Fruit fly (Drosophila melanogaster) whole organism, embryonic: ENCODE results near the gene eIF3l.

Experiments used
- BEAF-32 ChIP-seq: fragments of 200-800 bp; sonication (Bioruptor generic); optimal IDR thresholded peaks from 3 replicates; lab custom pipeline; 2017; ENCODE audit warnings: missing biosample characterization, missing genetic modification characterization, mild to moderate bottlenecking, moderate library complexity, missing genetic modification reagents
- CG10366 ChIP-seq: fragments of 200-800 bp; sonication (Bioruptor generic); IDR thresholded peaks from 2 replicates; pipeline ENCODE4 v1.3.6; 2022; ENCODE audit warnings: missing biosample characterization, missing genetic modification characterization
- CG10431 ChIP-seq: fragments of 200-800 bp; sonication (Bioruptor generic); optimal IDR thresholded peaks from 3 replicates; lab custom pipeline; 2018; ENCODE audit warnings: missing biosample characterization, mild to moderate bottlenecking, missing genetic modification characterization
- CG10979 ChIP-seq: fragments of 200-800 bp; sonication (Bioruptor generic); optimal IDR thresholded peaks from 2 replicates; lab custom pipeline; 2018; ENCODE audit warnings: missing biosample characterization, mild to moderate bottlenecking, missing genetic modification characterization, moderate library complexity
- CG11247 ChIP-seq: fragments of 200-800 bp; sonication (Bioruptor generic); IDR thresholded peaks from 2 replicates; pipeline ENCODE4 v1.3.6; 2022; ENCODE audit warnings: missing biosample characterization, missing genetic modification characterization
- CG11456 ChIP-seq: fragments of 200-800 bp; sonication (Bioruptor generic); IDR thresholded peaks from 3 replicates; pipeline ENCODE4 v1.3.6; 2022; ENCODE audit warnings: missing biosample characterization, missing genetic modification characterization
- CG11696 ChIP-seq: fragments of 200-800 bp; sonication (Bioruptor generic); IDR thresholded peaks from 2 replicates; pipeline ENCODE4 v1.3.6; 2022; ENCODE audit warnings: missing biosample characterization, missing genetic modification characterization
- CG12155 ChIP-seq: fragments of 200-800 bp; sonication (Bioruptor generic); optimal IDR thresholded peaks from 3 replicates; lab custom pipeline; 2016; ENCODE audit warnings: missing biosample characterization, missing genetic modification characterization
- CG12769 ChIP-seq: fragments of 200-800 bp; sonication (Bioruptor generic); optimal IDR thresholded peaks from 2 replicates; lab custom pipeline; 2019; ENCODE audit warnings: missing biosample characterization, mild to moderate bottlenecking, missing genetic modification characterization, moderate library complexity
- CG13287 ChIP-seq: fragments of 200-800 bp; sonication (Bioruptor generic); IDR thresholded peaks from 2 replicates; pipeline ENCODE4 v1.3.6; 2022; ENCODE audit warnings: missing biosample characterization, missing genetic modification characterization; ENCODE audit not compliant: partially characterized antibody
- CG1529 ChIP-seq: fragments of 200-800 bp; sonication (Bioruptor generic); optimal IDR thresholded peaks from 3 replicates; lab custom pipeline; 2018; ENCODE audit warnings: missing biosample characterization, missing genetic modification characterization
- CG16813 ChIP-seq: fragments of 200-800 bp; sonication (Bioruptor generic); IDR thresholded peaks from 3 replicates; pipeline ENCODE4 v1.3.6; 2022; ENCODE audit warnings: missing biosample characterization, missing genetic modification characterization; ENCODE audit not compliant: partially characterized antibody
- CG1792 ChIP-seq: fragments of 200-800 bp; sonication (Bioruptor generic); optimal IDR thresholded peaks from 2 replicates; lab custom pipeline; 2016; ENCODE audit warnings: missing biosample characterization, missing genetic modification characterization
- CG2116 ChIP-seq: fragments of 200-800 bp; sonication (Bioruptor generic); optimal IDR thresholded peaks from 3 replicates; lab custom pipeline; 2018; ENCODE audit warnings: missing biosample characterization, mild to moderate bottlenecking, missing genetic modification characterization
- CG2678 ChIP-seq: fragments of 200-800 bp; sonication (Bioruptor generic); optimal IDR thresholded peaks from 3 replicates; lab custom pipeline; 2019; ENCODE audit warnings: missing biosample characterization, mild to moderate bottlenecking, missing genetic modification characterization, moderate library complexity
- CG2889 ChIP-seq: fragments of 200-800 bp; sonication (Bioruptor generic); IDR thresholded peaks from 3 replicates; pipeline ENCODE4 v1.3.6; 2022; ENCODE audit warnings: missing biosample characterization, missing genetic modification characterization
- CG3726 ChIP-seq: fragments of 200-800 bp; sonication (Bioruptor generic); IDR thresholded peaks from 3 replicates; pipeline ENCODE4, ENCODE4 v1.3.6; 2022; ENCODE audit warnings: missing biosample characterization, missing genetic modification characterization
- CG6654 ChIP-seq: fragments of 200-800 bp; sonication (Bioruptor generic); optimal IDR thresholded peaks from 2 replicates; lab custom pipeline; 2017; ENCODE audit warnings: missing biosample characterization, mild to moderate bottlenecking, missing genetic modification characterization
- CG7839 ChIP-seq: fragments of 200-800 bp; sonication (Bioruptor generic); optimal IDR thresholded peaks from 3 replicates; lab custom pipeline; 2018; ENCODE audit warnings: missing biosample characterization, mild to moderate bottlenecking, missing genetic modification characterization, moderate library complexity
- CG8944 ChIP-seq: fragments of 200-800 bp; sonication (Bioruptor generic); optimal IDR thresholded peaks from 3 replicates; lab custom pipeline; 2016; ENCODE audit warnings: missing biosample characterization, missing genetic modification characterization
- CTCF ChIP-seq: fragments of 200-800 bp; sonication (Bioruptor generic); optimal IDR thresholded peaks from 2 replicates; lab custom pipeline; 2017; ENCODE audit warnings: missing biosample characterization, mild to moderate bottlenecking, missing genetic modification characterization, moderate library complexity
- Doc3 ChIP-seq: fragments of 200-800 bp; sonication (Bioruptor generic); IDR thresholded peaks from 3 replicates; pipeline ENCODE4 v1.3.6; 2022; ENCODE audit warnings: missing biosample characterization, missing genetic modification characterization; ENCODE audit not compliant: partially characterized antibody
- H2.0 ChIP-seq: fragments of 200-800 bp; sonication (Bioruptor generic); IDR thresholded peaks from 2 replicates; pipeline ENCODE4 v1.3.6; 2022; ENCODE audit warnings: missing biosample characterization, missing genetic modification characterization
- Hey ChIP-seq: fragments of 200-800 bp; sonication (Bioruptor generic); optimal IDR thresholded peaks from 3 replicates; lab custom pipeline; 2018; ENCODE audit warnings: missing biosample characterization, mild to moderate bottlenecking, missing genetic modification characterization
- Jarid2 ChIP-seq: fragments of 200-800 bp; sonication (Bioruptor generic); optimal IDR thresholded peaks from 3 replicates; lab custom pipeline; 2017; ENCODE audit warnings: mild to moderate bottlenecking, missing biosample characterization, missing genetic modification reagents, missing genetic modification characterization
- Mad ChIP-seq: fragments of 200-800 bp; sonication (Bioruptor generic); optimal IDR thresholded peaks from 2 replicates; lab custom pipeline; 2016; ENCODE audit warnings: missing biosample characterization, missing genetic modification characterization
- Mrtf ChIP-seq: fragments of 200-800 bp; sonication (Bioruptor generic); IDR thresholded peaks from 3 replicates; pipeline ENCODE4 v1.3.6; 2022; ENCODE audit warnings: missing biosample characterization, missing genetic modification characterization
- Ravus ChIP-seq: fragments of 200-800 bp; sonication (Bioruptor generic); IDR thresholded peaks from 2 replicates; pipeline ENCODE4 v1.3.6; 2022; ENCODE audit warnings: missing biosample characterization, missing genetic modification characterization
- ash1 ChIP-seq: fragments of 200-800 bp; sonication (Bioruptor generic); optimal IDR thresholded peaks from 2 replicates; lab custom pipeline; 2018; ENCODE audit warnings: missing biosample characterization, mild to moderate bottlenecking, missing genetic modification characterization
- bigmax ChIP-seq: fragments of 200-800 bp; sonication (Bioruptor generic); optimal IDR thresholded peaks from 2 replicates; lab custom pipeline; 2018; ENCODE audit warnings: missing biosample characterization, mild to moderate bottlenecking, missing genetic modification characterization
- chm ChIP-seq: fragments of 200-800 bp; sonication (Bioruptor generic); IDR thresholded peaks from 2 replicates; pipeline ENCODE4 v1.3.6; 2022; ENCODE audit warnings: missing biosample characterization, missing genetic modification characterization
- dm ChIP-seq: fragments of 200-800 bp; sonication (Bioruptor generic); optimal IDR thresholded peaks from 3 replicates; lab custom pipeline; 2016; ENCODE audit warnings: missing biosample characterization, missing genetic modification characterization
- dmrt99B ChIP-seq: fragments of 200-800 bp; sonication (Bioruptor generic); optimal IDR thresholded peaks from 2 replicates; lab custom pipeline; 2018; ENCODE audit warnings: missing biosample characterization, mild to moderate bottlenecking, missing genetic modification characterization, moderate library complexity
- dysf ChIP-seq: fragments of 200-800 bp; sonication (Bioruptor generic); IDR thresholded peaks from 3 replicates; pipeline ENCODE4 v1.3.6; 2022; ENCODE audit warnings: missing biosample characterization, missing genetic modification characterization
- emc ChIP-seq: fragments of 200-800 bp; sonication (Bioruptor generic); optimal IDR thresholded peaks from 2 replicates; lab custom pipeline; 2016; ENCODE audit warnings: missing biosample characterization, missing genetic modification characterization
- en ChIP-seq: fragments of 200-800 bp; sonication (Bioruptor generic); optimal IDR thresholded peaks from 2 replicates; lab custom pipeline; 2016; ENCODE audit warnings: missing biosample characterization, missing genetic modification characterization
- eve ChIP-seq, 2 experiments: fragments of >200 bp; optimal IDR thresholded peaks; 2 replicates each; lab custom pipeline; 2017; ENCODE audit warnings: missing biosample characterization in 2 of 2, missing genetic modification characterization in 2 of 2
- eyg ChIP-seq: fragments of 200-800 bp; sonication (Bioruptor generic); optimal IDR thresholded peaks from 3 replicates; lab custom pipeline; 2016; ENCODE audit warnings: missing biosample characterization, missing genetic modification characterization
- gem ChIP-seq: fragments of 200-800 bp; sonication (Bioruptor generic); optimal IDR thresholded peaks from 2 replicates; lab custom pipeline; 2019; ENCODE audit warnings: missing biosample characterization, mild to moderate bottlenecking, missing genetic modification characterization, moderate library complexity
- her ChIP-seq: fragments of 200-800 bp; sonication (Bioruptor generic); optimal IDR thresholded peaks from 2 replicates; lab custom pipeline; 2016; ENCODE audit warnings: missing biosample characterization, missing genetic modification characterization
- kah ChIP-seq: fragments of 200-800 bp; sonication (Bioruptor generic); optimal IDR thresholded peaks from 2 replicates; lab custom pipeline; 2018; ENCODE audit warnings: missing biosample characterization, mild to moderate bottlenecking, missing genetic modification characterization
- luna ChIP-seq: fragments of 200-800 bp; sonication (Bioruptor generic); optimal IDR thresholded peaks from 2 replicates; lab custom pipeline; 2016; ENCODE audit warnings: missing biosample characterization, missing genetic modification characterization
- pho ChIP-seq: fragments of 200-800 bp; sonication (Bioruptor generic); optimal IDR thresholded peaks from 2 replicates; lab custom pipeline; 2016; ENCODE audit warnings: missing biosample characterization, missing genetic modification characterization
- rib ChIP-seq: fragments of 200-800 bp; sonication (Bioruptor generic); IDR thresholded peaks from 2 replicates; pipeline ENCODE4 v1.3.6; 2022; ENCODE audit warnings: missing biosample characterization, missing genetic modification characterization
- scrt ChIP-seq: fragments of 200-800 bp; sonication (Bioruptor generic); optimal IDR thresholded peaks from 2 replicates; lab custom pipeline; 2018; ENCODE audit warnings: missing biosample characterization, mild to moderate bottlenecking, missing genetic modification characterization, moderate library complexity
- seq ChIP-seq: fragments of 200-800 bp; sonication (Bioruptor generic); IDR thresholded peaks from 2 replicates; pipeline ENCODE4 v1.3.6; 2022; ENCODE audit warnings: missing biosample characterization, missing genetic modification characterization
- so ChIP-seq: fragments of 200-800 bp; sonication (Bioruptor generic); IDR thresholded peaks from 3 replicates; pipeline ENCODE4 v1.3.6; 2022; ENCODE audit warnings: missing biosample characterization, missing genetic modification characterization
- stc ChIP-seq: fragments of 200-800 bp; sonication (Bioruptor generic); IDR thresholded peaks from 2 replicates; pipeline ENCODE4 v1.3.6; 2022; ENCODE audit warnings: missing biosample characterization, missing genetic modification characterization
- trem ChIP-seq: fragments of 200-800 bp; optimal IDR thresholded peaks from 3 replicates; lab custom pipeline; 2019; ENCODE audit warnings: missing biosample characterization, mild to moderate bottlenecking, missing genetic modification characterization, moderate library complexity
- ttk ChIP-seq: fragments of 200-800 bp; sonication (Bioruptor generic); IDR thresholded peaks from 2 replicates; pipeline ENCODE4 v2.1.2; 2022; ENCODE audit warnings: missing biosample characterization, missing genetic modification characterization
- vvl ChIP-seq: fragments of 200-800 bp; sonication (Bioruptor generic); IDR thresholded peaks from 2 replicates; pipeline ENCODE4 v1.3.6; 2022; ENCODE audit warnings: missing biosample characterization, missing genetic modification characterization
- z ChIP-seq: fragments of 200-800 bp; sonication (Bioruptor generic); IDR thresholded peaks from 3 replicates; pipeline ENCODE4 v1.3.6; 2022; ENCODE audit warnings: missing biosample characterization, missing genetic modification characterization

Gene eIF3l

DNA sequence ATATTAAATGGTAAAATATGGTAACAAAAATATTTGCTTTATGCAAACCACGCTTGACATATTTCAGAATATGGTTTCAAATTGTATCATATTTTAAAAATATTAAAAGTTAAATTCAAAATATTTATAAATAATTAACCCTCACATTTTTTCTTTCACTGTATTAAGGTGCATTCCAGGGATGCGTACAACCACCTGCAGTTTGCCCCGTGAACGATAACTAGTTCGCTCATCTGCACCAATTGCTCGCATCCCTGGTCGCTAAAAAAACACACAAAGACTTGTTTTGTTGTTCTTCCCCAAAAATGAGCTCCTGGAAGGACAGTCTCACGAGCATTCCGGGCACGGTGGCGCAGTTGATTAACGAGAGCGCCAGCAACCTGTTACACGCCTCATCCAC lies 14.0 kb downstream of the eIF3l start, which contains the start of gene DEF8 (continued):
- peak; percentile 89 for TF ChIP-seq CG10366
- no peak for TF ChIP-seq Doc3 (GFP tag; lab: Robert Waterston, UW)
- peak; percentile 64 for TF ChIP-seq Mad
- peak; percentile 83 for TF ChIP-seq scrt
- peak; percentile 100 for TF ChIP-seq kah (GFP tag; lab: Kevin White, UChicago)
- no peak for TF ChIP-seq CG8944 (GFP tag; lab: Kevin White, UChicago)
- TF ChIP-seq bigmax (GFP tag; lab: Kevin White, UChicago), result no peak
- no peak for TF ChIP-seq Hey
- peak; percentile 91 for TF ChIP-seq stc (GFP tag; lab: Robert Waterston, UW)
- peak; percentile 72 for TF ChIP-seq CG11696 (GFP tag; lab: Robert Waterston, UW)
- TF ChIP-seq CG10431 (GFP tag; lab: Kevin White, UChicago), result peak; percentile 42
- TF ChIP-seq CG3726 (GFP tag; lab: Robert Waterston, UW), result peak; percentile 49; the same call in 1 of the 3 replicates
- peak; percentile 55; the same call in 2 of the 3 replicates for TF ChIP-seq Mrtf (GFP tag; lab: Robert Waterston, UW)
- TF ChIP-seq dm (GFP tag; lab: Kevin White, UChicago), result peak; percentile 63
- TF ChIP-seq CG1529 (GFP tag; lab: Kevin White, UChicago), result peak; percentile 57
- TF ChIP-seq eyg, result no peak
- no peak for TF ChIP-seq emc (GFP tag; lab: Kevin White, UChicago)
- peak; percentile 74 for TF ChIP-seq CG2116
- peak; percentile 84 for TF ChIP-seq dysf (GFP tag; lab: Robert Waterston, UW)
- peak; percentile 39 for TF ChIP-seq BEAF-32
- TF ChIP-seq eve (GFP tag; optimal IDR thresholded peaks at IDR 0.05; lab: Kevin White, UChicago), result no peak
- peak; percentile 11 for TF ChIP-seq CG6654 (GFP tag; lab: Kevin White, UChicago)
- peak; percentile 38; the same call in 1 of the 2 replicates for TF ChIP-seq CG13287 (GFP tag; lab: Robert Waterston, UW)
- TF ChIP-seq dmrt99B (tag; lab: Kevin White, UChicago), result peak; percentile 83
- TF ChIP-seq trem (tag; lab: Kevin White, UChicago), result peak; percentile 84
- TF ChIP-seq CG1792 (GFP tag; lab: Kevin White, UChicago), result no peak
- no peak for TF ChIP-seq luna (GFP tag; lab: Kevin White, UChicago)
- peak; percentile 29 for TF ChIP-seq her
- no peak for TF ChIP-seq CTCF (GFP tag; lab: Kevin White, UChicago)
- peak; percentile 47 for TF ChIP-seq Jarid2 (GFP tag; lab: Kevin White, UChicago)
- no peak for TF ChIP-seq z (GFP tag; lab: Robert Waterston, UW)
- TF ChIP-seq CG16813 (GFP tag; lab: Robert Waterston, UW), result peak; percentile 41; the same call in 1 of the 3 replicates
- peak; percentile 68; the same call in 1 of the 3 replicates for TF ChIP-seq CG2889 (GFP tag; lab: Robert Waterston, UW)
- TF ChIP-seq pho (GFP tag; lab: Kevin White, UChicago), result peak; percentile 42
- TF ChIP-seq H2.0 (GFP tag; lab: Robert Waterston, UW), result peak; percentile 86
- TF ChIP-seq CG7839 (tag; lab: Kevin White, UChicago), result peak; percentile 87
- TF ChIP-seq so (GFP tag; lab: Robert Waterston, UW), result peak; percentile 75; the same call in 2 of the 3 replicates
- peak; percentile 42; the same call in 1 of the 2 replicates for TF ChIP-seq Ravus (GFP tag; lab: Robert Waterston, UW)
- peak; percentile 41; the same call in 1 of the 2 replicates for TF ChIP-seq rib (GFP tag; lab: Robert Waterston, UW)
- peak; percentile 69 for TF ChIP-seq seq (GFP tag; lab: Robert Waterston, UW)
- peak; percentile 62 for TF ChIP-seq CG11247
- TF ChIP-seq CG2678, result peak; percentile 92
- TF ChIP-seq ash1 (GFP tag; lab: Kevin White, UChicago), result peak; percentile 11
- peak; percentile 77 for TF ChIP-seq chm (GFP tag; lab: Robert Waterston, UW)
- peak; percentile 92 for TF ChIP-seq gem
- TF ChIP-seq en, result no peak
- peak; percentile 70 for TF ChIP-seq CG12155 (GFP tag; lab: Kevin White, UChicago)
- peak; percentile 70 for TF ChIP-seq ttk (GFP tag; lab: Robert Waterston, UW)
- TF ChIP-seq CG10979 (tag; lab: Kevin White, UChicago), result peak; percentile 92
- TF ChIP-seq CG11456, result peak; percentile 78
- no peak for TF ChIP-seq CG12769 (tag; lab: Kevin White, UChicago)
- peak; percentile 95 for TF ChIP-seq vvl (GFP tag; lab: Robert Waterston, UW)
